Worm (Caenorhabditis elegans) whole organism, midembryonic: ENCODE results near the gene Y102F5A.1.

Experiments used
- cog-1 ChIP-seq: sonication (generic microtip); optimal IDR thresholded peaks from 2 replicates; lab custom pipeline; 2016; ENCODE audit warnings: missing genetic modification characterization, missing compliant biosample characterization
- ztf-23 ChIP-seq: fragments of 200-800 bp; sonication (Bioruptor generic); IDR thresholded peaks from 2 replicates; pipeline ENCODE4 v1.3.6; 2022; ENCODE audit warnings: missing genetic modification reagents, missing genetic modification characterization, missing compliant biosample characterization

ce11 chrX:11737053-11737452, 47.1 kb downstream of the Y102F5A.1 start, which contains the start of gene D1053.3:
- TF ChIP-seq ztf-23 (GFP tag; lab: Robert Waterston, UW) (no peak), cog-1 (tag; lab: Kevin White, UChicago) (no peak)
